Fruit fly (Drosophila melanogaster): ENCODE data around the gene CG7131.
A peak's percentile ranks its signal among the peaks of the same experiment; 100 is the strongest.

The CG7131 gene

DNA sequence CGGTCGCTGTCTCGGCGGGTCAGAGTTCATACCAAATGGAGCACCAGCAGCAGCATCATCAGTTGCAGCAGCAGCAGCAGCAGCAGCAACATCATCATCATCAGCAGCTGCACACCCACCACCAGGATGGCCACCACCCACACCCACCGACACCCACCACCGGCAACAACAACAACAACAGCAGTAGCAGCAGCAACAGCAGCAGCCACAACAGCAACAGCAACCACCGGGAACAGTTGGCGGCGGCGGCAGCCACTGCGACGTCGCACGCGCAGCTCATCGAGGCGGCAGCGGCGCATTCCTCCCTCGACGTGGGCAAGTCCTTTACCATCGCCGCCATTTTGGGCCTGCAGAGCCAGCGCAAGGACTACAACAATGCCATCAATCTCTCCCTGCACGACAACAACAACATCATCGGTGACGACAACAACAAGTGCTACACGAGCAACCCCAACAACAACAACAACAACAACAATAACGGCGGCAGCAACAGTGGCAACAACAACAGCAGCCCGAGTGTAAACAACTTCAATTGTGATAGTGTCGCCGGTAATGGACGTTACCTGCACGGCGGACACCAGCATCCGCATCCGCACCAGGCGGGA is 18.7 kb downstream of the CG7131 start (continued):
- TF ChIP-seq CG32767 (GFP tag; IDR thresholded peaks at IDR 0.05) (no peak), CG17912 (GFP tag; optimal IDR thresholded peaks at IDR 0.05) (no peak), trem (tag; optimal IDR thresholded peaks at IDR 0.05) (no peak), Scr (GFP tag; IDR thresholded peaks at IDR 0.05; ENCODE audit: partially characterized antibody) (no peak), klu (GFP tag; IDR thresholded peaks at IDR 0.05) (no peak), Deaf1 (tag; optimal IDR thresholded peaks at IDR 0.05) (peak; percentile 42), CG5953 (GFP tag; IDR thresholded peaks at IDR 0.05) (no peak), fru (optimal IDR thresholded peaks at IDR 0.05) (no peak), tx (GFP tag; optimal IDR thresholded peaks at IDR 0.05) (no peak), MTF-1 (GFP tag; optimal IDR thresholded peaks at IDR 0.05; ENCODE audit: borderline replicate concordance) (no peak), CG14710 (tag; optimal IDR thresholded peaks at IDR 0.05) (no peak), sna (GFP tag; IDR thresholded peaks at IDR 0.05; ENCODE audit: partially characterized antibody) (0 out of 2 replicates have a peak, but pooled peaks have one; percentile 27), dimm (GFP tag; IDR thresholded peaks at IDR 0.05) (no peak), ttk (GFP tag; IDR thresholded peaks at IDR 0.05) (no peak), tll (GFP tag; optimal IDR thresholded peaks at IDR 0.05) (no peak), CG10654 (GFP tag; optimal IDR thresholded peaks at IDR 0.05) (no peak), Awh (GFP tag; IDR thresholded peaks at IDR 0.05) (no peak), hth (optimal IDR thresholded peaks at IDR 0.05) (no peak), CG6689 (GFP tag; IDR thresholded peaks at IDR 0.05) (no peak), Drgx (GFP tag; IDR thresholded peaks at IDR 0.05) (no peak), Ets65A (GFP tag) (peak; percentile 92), CG2202 (tag; optimal IDR thresholded peaks at IDR 0.05) (no peak), ara (GFP tag; IDR thresholded peaks at IDR 0.05) (no peak), HLH4C (GFP tag; IDR thresholded peaks at IDR 0.05; ENCODE audit: partially characterized antibody) (no peak), seq (GFP tag; IDR thresholded peaks at IDR 0.05) (peak; percentile 71; the same call in 1 of the 2 replicates), H2.0 (GFP tag; IDR thresholded peaks at IDR 0.05) (no peak), Adf1 (GFP tag; IDR thresholded peaks at IDR 0.05) (peak; percentile 67), nerfin-1 (tag; optimal IDR thresholded peaks at IDR 0.05) (peak; percentile 17), Dfd (GFP tag; optimal IDR thresholded peaks at IDR 0.05) (peak in 1 of 2 experiments; percentile 39), CG15696 (tag; optimal IDR thresholded peaks at IDR 0.05) (no peak), ewg (GFP tag; optimal IDR thresholded peaks at IDR 0.05) (peak; percentile 96), dpn (GFP tag; optimal IDR thresholded peaks at IDR 0.05) (no peak), CG12391 (tag; optimal IDR thresholded peaks at IDR 0.05) (no peak), kni (GFP tag; optimal IDR thresholded peaks at IDR 0.05) (no peak), dmrt99B (tag; optimal IDR thresholded peaks at IDR 0.05) (no peak), yki (optimal IDR thresholded peaks at IDR 0.05) (no peak), CG4854 (GFP tag; optimal IDR thresholded peaks at IDR 0.05) (no peak), tup (GFP tag; optimal IDR thresholded peaks at IDR 0.05) (no peak), CG31441 (GFP tag; IDR thresholded peaks at IDR 0.05) (no peak)

- no peak for TF ChIP-seq CG3838 (GFP tag; optimal IDR thresholded peaks at IDR 0.05)
- TF ChIP-seq zfh2 (GFP tag; optimal IDR thresholded peaks at IDR 0.05), result no peak
- TF ChIP-seq CG15514 (GFP tag; optimal IDR thresholded peaks at IDR 0.05), result peak; percentile 49
- no peak for TF ChIP-seq CG15601 (tag; optimal IDR thresholded peaks at IDR 0.05)
- no peak for TF ChIP-seq CG34376 (GFP tag; optimal IDR thresholded peaks at IDR 0.05)
- TF ChIP-seq tio (GFP tag; optimal IDR thresholded peaks at IDR 0.05), result no peak
- no peak for TF ChIP-seq jumu (GFP tag; optimal IDR thresholded peaks at IDR 0.05)
- peak; percentile 36 for TF ChIP-seq CG7271 (tag; optimal IDR thresholded peaks at IDR 0.05)
- peak; percentile 48 for TF ChIP-seq Ets97D (GFP tag; optimal IDR thresholded peaks at IDR 0.05)
- TF ChIP-seq cg (GFP tag; optimal IDR thresholded peaks at IDR 0.05), result peak; percentile 33
- TF ChIP-seq Adf1 (GFP tag; IDR thresholded peaks at IDR 0.05), result peak; percentile 57
- TF ChIP-seq CG4404 (GFP tag; IDR thresholded peaks at IDR 0.05), result peak; percentile 19; the same call in 1 of the 2 replicates
- no peak for TF ChIP-seq Max (GFP tag; optimal IDR thresholded peaks at IDR 0.05)
- no peak for TF ChIP-seq CG17612 (GFP tag; IDR thresholded peaks at IDR 0.05)
- peak; percentile 9; the same call in 1 of the 2 replicates for TF ChIP-seq CG43689 (GFP tag; IDR thresholded peaks at IDR 0.05)
- TF ChIP-seq CG6272 (GFP tag; IDR thresholded peaks at IDR 0.05), result 0 out of 2 replicates have a peak, but pooled peaks have one; percentile 25
Measured at dm6 chr3R:18267489-18267888, 21.1 kb downstream of the CG7131 start, which contains the start of gene CG18599. Gene CG18599, plus strand, starts transcription at chr3R:18267789.

Measured in whole organism, embryonic.